Worm (Caenorhabditis elegans): ENCODE data around the gene W05E10.1.
A peak's percentile ranks its signal among the peaks of the same experiment; 100 is the strongest.

The W05E10.1 gene

ce11 chrV:11725971-11726370 lies 34.5 kb upstream of the W05E10.1 start, which contains the start of gene daf-11 (continued):
- no peak for TF ChIP-seq attf-5 (GFP tag; optimal IDR thresholded peaks at IDR 0.05)

- TF ChIP-seq F10E7.11 (tag; optimal IDR thresholded peaks at IDR 0.05) (no peak), ceh-58 (GFP tag; IDR thresholded peaks at IDR 0.05) (no peak), fkh-3 (tag; optimal IDR thresholded peaks at IDR 0.05) (no peak), atf-7 (tag; optimal IDR thresholded peaks at IDR 0.05) (no peak), ztf-28 (GFP tag; IDR thresholded peaks at IDR 0.05) (no peak), unc-130 (GFP tag; optimal IDR thresholded peaks at IDR 0.05) (no peak), akir-1 (GFP tag; optimal IDR thresholded peaks at IDR 0.05) (no peak), dpff-1 (tag; optimal IDR thresholded peaks at IDR 0.05) (no peak), sptf-2 (GFP tag; optimal IDR thresholded peaks at IDR 0.05) (no peak), hlh-12 (tag; optimal IDR thresholded peaks at IDR 0.05) (no peak), him-1 (tag; optimal IDR thresholded peaks at IDR 0.05) (no peak), sea-2 (GFP tag; IDR thresholded peaks at IDR 0.05) (no peak), athp-1 (tag; optimal IDR thresholded peaks at IDR 0.05) (no peak), ztf-22 (GFP tag; optimal IDR thresholded peaks at IDR 0.05) (no peak), ets-4 (GFP tag; optimal IDR thresholded peaks at IDR 0.05) (no peak), pbrm-1 (GFP tag; IDR thresholded peaks at IDR 0.05) (no peak), ztf-3 (GFP tag; optimal IDR thresholded peaks at IDR 0.05) (no peak), hmg-1.2 (GFP tag; IDR thresholded peaks at IDR 0.05) (no peak)
These were observed 31.4 kb upstream of the W05E10.1 start for ce11 chrV:11722858-11723257.

ce11 chrV:11716930-11717329 lies 25.4 kb upstream of the W05E10.1 start:
- TF ChIP-seq nhr-80 (tag; optimal IDR thresholded peaks at IDR 0.05) = peak; percentile 59
- no peak for TF ChIP-seq Y67H2A.10 (GFP tag; conservative IDR thresholded peaks at IDR 0.05)

ce11 chrV:11715797-11716196 lies 24.3 kb upstream of the W05E10.1 start, which contains the start of gene tre-3:
Gene tre-3 (minus strand): TSS chrV:11715903.
- TF ChIP-seq lin-40 (tag; optimal IDR thresholded peaks at IDR 0.05) (no peak), nhr-80 (tag; optimal IDR thresholded peaks at IDR 0.05) (peak; percentile 50), mes-4 (tag; optimal IDR thresholded peaks at IDR 0.05) (no peak), hrde-1 (tag; optimal IDR thresholded peaks at IDR 0.05; ENCODE audit: borderline replicate concordance) (no peak), hmg-20 (GFP tag; IDR thresholded peaks at IDR 0.05) (no peak), F33H1.4 (GFP tag; IDR thresholded peaks at IDR 0.05) (no peak)

- TF ChIP-seq ceh-27 (GFP tag; optimal IDR thresholded peaks at IDR 0.05) (peak; percentile 12), hrde-1 (tag; optimal IDR thresholded peaks at IDR 0.05; ENCODE audit: borderline replicate concordance) (no peak)
These were observed 20.3 kb upstream of the W05E10.1 start for ce11 chrV:11711751-11712150.

- TF ChIP-seq egrh-3 (GFP tag; IDR thresholded peaks at IDR 0.05) = no peak
- no peak for TF ChIP-seq aptf-3 (GFP tag; IDR thresholded peaks at IDR 0.05)
- TF ChIP-seq nfya-2 (GFP tag; IDR thresholded peaks at IDR 0.05) = no peak
- TF ChIP-seq hsf-1 (GFP tag; IDR thresholded peaks at IDR 0.05) = no peak
- no peak for TF ChIP-seq F52B5.7 (tag; optimal IDR thresholded peaks at IDR 0.05)
- TF ChIP-seq T26A5.8 (tag; optimal IDR thresholded peaks at IDR 0.05) = no peak
- no peak for TF ChIP-seq F37B4.10 (GFP tag; IDR thresholded peaks at IDR 0.05)
These were observed 14.9 kb upstream of the W05E10.1 start for ce11 chrV:11706353-11706752.
